Worm (Caenorhabditis elegans): ENCODE results near the gene nlp-67.

ce11 chrX:16145244-16145643, 38.9 kb upstream of the nlp-67 start:
- TF ChIP-seq F26F4.8 (GFP tag; conservative IDR thresholded peaks at IDR 0.05) (no peak), unc-39 (tag; optimal IDR thresholded peaks at IDR 0.05) (no peak), snpc-4 (tag; optimal IDR thresholded peaks at IDR 0.05) (no peak), Y5F2A.4 (GFP tag; optimal IDR thresholded peaks at IDR 0.05) (no peak), snpc-1.2 (GFP tag; IDR thresholded peaks at IDR 0.05) (no peak), ceh-82 (tag; optimal IDR thresholded peaks at IDR 0.05) (no peak), nhr-237 (tag; optimal IDR thresholded peaks at IDR 0.05) (no peak), egl-43 (GFP tag; IDR thresholded peaks at IDR 0.05) (no peak), nhr-28 (tag; optimal IDR thresholded peaks at IDR 0.05) (no peak), Y75B8A.6 (GFP tag; IDR thresholded peaks at IDR 0.05) (no peak), sdz-12 (GFP tag; optimal IDR thresholded peaks at IDR 0.05) (no peak), skn-1 (tag; optimal IDR thresholded peaks at IDR 0.05) (no peak), egl-27 (tag; optimal IDR thresholded peaks at IDR 0.05) (no peak)

Data from whole organism, L4 larva.